Worm (Caenorhabditis elegans) whole organism, late embryonic: ENCODE results near the gene Y53F4B.62.

Source experiments
- K02D7.2 ChIP-seq: sonication (generic microtip); optimal IDR thresholded peaks from 2 replicates; lab custom pipeline; 2017; ENCODE audit warnings: mild to moderate bottlenecking, missing genetic modification characterization, missing compliant biosample characterization
- ahr-1 ChIP-seq: sonication (generic microtip); optimal IDR thresholded peaks from 2 replicates; lab custom pipeline; 2016; ENCODE audit warnings: missing genetic modification characterization, missing compliant biosample characterization
- ceh-19 ChIP-seq: fragments of 200-800 bp; sonication (Bioruptor generic); optimal IDR thresholded peaks from 2 replicates; lab custom pipeline; 2018; ENCODE audit warnings: mild to moderate bottlenecking, missing genetic modification characterization, missing compliant biosample characterization
- ceh-2 ChIP-seq: sonication (generic microtip); optimal IDR thresholded peaks from 2 replicates; lab custom pipeline; 2016; ENCODE audit warnings: missing genotype, missing genetic modification characterization, missing compliant biosample characterization
- ceh-22 ChIP-seq: sonication (generic microtip); optimal IDR thresholded peaks from 2 replicates; lab custom pipeline; 2017; ENCODE audit warnings: missing biosample characterization, missing genetic modification characterization
- ceh-24 ChIP-seq: sonication (generic microtip); optimal IDR thresholded peaks from 2 replicates; lab custom pipeline; 2016; ENCODE audit warnings: mild to moderate bottlenecking, missing genetic modification characterization, missing compliant biosample characterization
- ceh-31 ChIP-seq: sonication (generic microtip); optimal IDR thresholded peaks from 2 replicates; lab custom pipeline; 2016; ENCODE audit warnings: missing genetic modification characterization, missing compliant biosample characterization
- ceh-45 ChIP-seq: fragments of 200-800 bp; sonication (Bioruptor generic); IDR thresholded peaks from 2 replicates; pipeline ENCODE4 v1.3.6; 2022; ENCODE audit warnings: missing genetic modification reagents, missing genetic modification characterization, missing compliant biosample characterization
- ceh-6 ChIP-seq: fragments of 200-800 bp; sonication (Bioruptor generic); optimal IDR thresholded peaks from 2 replicates; lab custom pipeline; 2018; ENCODE audit warnings: mild to moderate bottlenecking, missing genetic modification characterization, missing compliant biosample characterization
- che-1 ChIP-seq: sonication (generic microtip); optimal IDR thresholded peaks from 2 replicates; lab custom pipeline; 2016; ENCODE audit warnings: mild to moderate bottlenecking, missing genetic modification characterization, missing compliant biosample characterization
- dmd-4 ChIP-seq: sonication (generic microtip); optimal IDR thresholded peaks from 2 replicates; lab custom pipeline; 2016; ENCODE audit warnings: borderline replicate concordance, missing genetic modification characterization, missing compliant biosample characterization
- dve-1 ChIP-seq: sonication (generic microtip); optimal IDR thresholded peaks from 2 replicates; lab custom pipeline; 2017; ENCODE audit warnings: antibody characterized with exemption, mild to moderate bottlenecking, missing genetic modification characterization, missing compliant biosample characterization
- elt-2 ChIP-seq: sonication (generic microtip); optimal IDR thresholded peaks from 2 replicates; lab custom pipeline; 2016; ENCODE audit warnings: missing genetic modification reagents, missing genetic modification characterization, missing compliant biosample characterization
- elt-4 ChIP-seq: sonication (generic microtip); optimal IDR thresholded peaks from 2 replicates; lab custom pipeline; 2016; ENCODE audit warnings: missing genetic modification characterization, missing compliant biosample characterization
- eyg-1 ChIP-seq: sonication (generic microtip); optimal IDR thresholded peaks from 2 replicates; lab custom pipeline; 2016; ENCODE audit warnings: missing genotype, missing genetic modification characterization, missing compliant biosample characterization
- fkh-10 ChIP-seq: fragments of 150-350 bp; optimal IDR thresholded peaks from 2 replicates; lab custom pipeline; 2014; ENCODE audit warnings: missing biosample characterization, missing genetic modification reagents, missing genetic modification characterization
- fkh-6 ChIP-seq: sonication (generic microtip); optimal IDR thresholded peaks from 2 replicates; lab custom pipeline; 2016; ENCODE audit warnings: missing genetic modification characterization, missing compliant biosample characterization
- gmeb-2 ChIP-seq: sonication (generic microtip); optimal IDR thresholded peaks from 2 replicates; lab custom pipeline; 2016; ENCODE audit warnings: missing genetic modification characterization, inconsistent platforms, missing compliant biosample characterization
- hlh-13 ChIP-seq: fragments of 200-800 bp; sonication (Bioruptor generic); optimal IDR thresholded peaks from 2 replicates; lab custom pipeline; 2018; ENCODE audit warnings: mild to moderate bottlenecking, missing genetic modification characterization, missing compliant biosample characterization
- hlh-30 ChIP-seq: sonication (generic microtip); optimal IDR thresholded peaks from 2 replicates; lab custom pipeline; 2017; ENCODE audit warnings: antibody characterized with exemption, missing genetic modification characterization, missing compliant biosample characterization; ENCODE audit not compliant: insufficient read depth
- hlh-8 ChIP-seq: sonication (generic microtip); optimal IDR thresholded peaks from 2 replicates; lab custom pipeline; 2016; ENCODE audit warnings: missing genotype, missing genetic modification characterization, missing compliant biosample characterization
- lin-11 ChIP-seq: fragments of 200-800 bp; sonication (Bioruptor generic); optimal IDR thresholded peaks from 2 replicates; lab custom pipeline; 2018; ENCODE audit warnings: mild to moderate bottlenecking, missing genetic modification characterization, missing compliant biosample characterization
- madf-2 ChIP-seq: sonication (generic microtip); optimal IDR thresholded peaks from 2 replicates; lab custom pipeline; 2017; ENCODE audit warnings: missing genetic modification characterization, missing compliant biosample characterization
- mec-3 ChIP-seq: sonication (generic microtip); optimal IDR thresholded peaks from 2 replicates; lab custom pipeline; 2016; ENCODE audit warnings: borderline replicate concordance, missing genetic modification characterization, missing compliant biosample characterization
- nfya-1 ChIP-seq: sonication (generic microtip); optimal IDR thresholded peaks from 2 replicates; lab custom pipeline; 2017; ENCODE audit warnings: missing genetic modification characterization, mild to moderate bottlenecking, missing compliant biosample characterization, antibody characterized with exemption, moderate library complexity
- nhr-11 ChIP-seq: fragments of 150-350 bp; optimal IDR thresholded peaks from 2 replicates; lab custom pipeline; 2014; ENCODE audit warnings: missing biosample characterization, missing genetic modification characterization
- nhr-232 ChIP-seq: sonication (generic microtip); optimal IDR thresholded peaks from 2 replicates; lab custom pipeline; 2016; ENCODE audit warnings: missing genetic modification characterization, missing compliant biosample characterization
- odd-2 ChIP-seq: sonication (generic microtip); optimal IDR thresholded peaks from 2 replicates; lab custom pipeline; 2017; ENCODE audit warnings: antibody characterized with exemption, mild to moderate bottlenecking, missing genetic modification characterization, missing compliant biosample characterization
- pag-3 ChIP-seq: sonication (generic microtip); optimal IDR thresholded peaks from 2 replicates; lab custom pipeline; 2016; ENCODE audit warnings: missing compliant biosample characterization, missing genetic modification characterization, borderline replicate concordance
- pat-9 ChIP-seq: fragments of 200-800 bp; sonication (Bioruptor generic); optimal IDR thresholded peaks from 2 replicates; lab custom pipeline; 2018; ENCODE audit warnings: mild to moderate bottlenecking, missing genetic modification characterization, moderate library complexity, missing compliant biosample characterization
- pax-1 ChIP-seq: fragments of 150-350 bp; optimal IDR thresholded peaks from 2 replicates; lab custom pipeline; 2014; ENCODE audit warnings: missing biosample characterization, missing genetic modification characterization
- pha-2 ChIP-seq: sonication (generic microtip); optimal IDR thresholded peaks from 2 replicates; lab custom pipeline; 2017; ENCODE audit warnings: mild to moderate bottlenecking, missing genetic modification characterization, missing compliant biosample characterization
- pha-4 ChIP-seq: fragments of 150-350 bp; optimal IDR thresholded peaks from 2 replicates; lab custom pipeline; 2018; ENCODE audit warnings: missing biosample characterization, missing genetic modification reagents, missing genetic modification characterization
- pqm-1 ChIP-seq: sonication (generic microtip); optimal IDR thresholded peaks from 2 replicates; lab custom pipeline; 2016; ENCODE audit warnings: missing genetic modification characterization, missing compliant biosample characterization
- pros-1 ChIP-seq: fragments of 150-350 bp; optimal IDR thresholded peaks from 2 replicates; lab custom pipeline; 2014; ENCODE audit warnings: missing biosample characterization, missing genetic modification reagents, missing genetic modification characterization
- ref-2 ChIP-seq: sonication (generic microtip); optimal IDR thresholded peaks from 2 replicates; lab custom pipeline; 2016; ENCODE audit warnings: missing genetic modification characterization, missing compliant biosample characterization
- rnt-1 ChIP-seq: sonication (generic microtip); optimal IDR thresholded peaks from 2 replicates; lab custom pipeline; 2016; ENCODE audit warnings: missing genetic modification characterization, missing compliant biosample characterization
- sdc-2 ChIP-seq: sonication (generic microtip); optimal IDR thresholded peaks from 2 replicates; lab custom pipeline; 2016; ENCODE audit warnings: missing genotype, missing genetic modification characterization, missing compliant biosample characterization
- sox-2 ChIP-seq: fragments of 200-800 bp; sonication (Bioruptor generic); IDR thresholded peaks from 2 replicates; pipeline ENCODE4 v1.3.6; 2022; ENCODE audit warnings: missing genetic modification reagents, missing genetic modification characterization, missing compliant biosample characterization
- tbx-7 ChIP-seq: sonication (generic microtip); optimal IDR thresholded peaks from 2 replicates; lab custom pipeline; 2016; ENCODE audit warnings: missing genotype, missing genetic modification characterization, missing compliant biosample characterization
- unc-3 ChIP-seq, 2 experiments: fragments of 200-800 bp in 1 of 2; sonication (Bioruptor generic) in 1 of 2; sonication (generic microtip) in 1 of 2; conservative IDR thresholded peaks in 1 of 2; optimal IDR thresholded peaks in 1 of 2; 2 replicates each; pipeline versions ENCODE4 v1.3.6 to Lab custom; 2016 to 2022; ENCODE audit warnings: missing compliant biosample characterization in 2 of 2, missing genetic modification characterization in 2 of 2, missing genetic modification reagents in 1 of 2
- unc-42 ChIP-seq: sonication (generic microtip); optimal IDR thresholded peaks from 2 replicates; lab custom pipeline; 2016; ENCODE audit warnings: missing genotype, missing genetic modification characterization, missing compliant biosample characterization
- unc-55 ChIP-seq: sonication (generic microtip); optimal IDR thresholded peaks from 2 replicates; lab custom pipeline; 2017; ENCODE audit warnings: missing biosample characterization, missing genetic modification reagents, missing genetic modification characterization
- unc-86 ChIP-seq: sonication (generic microtip); optimal IDR thresholded peaks from 2 replicates; lab custom pipeline; 2016; ENCODE audit warnings: missing genetic modification characterization, missing compliant biosample characterization
- zip-5 ChIP-seq: sonication (generic microtip); optimal IDR thresholded peaks from 2 replicates; lab custom pipeline; 2016; ENCODE audit warnings: missing genetic modification characterization, missing compliant biosample characterization
- ztf-16 ChIP-seq: sonication (generic microtip); optimal IDR thresholded peaks from 2 replicates; lab custom pipeline; 2017; ENCODE audit warnings: missing genetic modification characterization, missing compliant biosample characterization

Y53F4B.62 gene

ce11 chrII:15165681-15166235, 35.3 kb upstream of the Y53F4B.62 start, which contains the start of gene gst-27 (continued):
- TF ChIP-seq pqm-1 (tag; lab: Kevin White, UChicago) (peak; percentile 72), fkh-10 (GFP tag; lab: Kevin White, UChicago) (peak; percentile 49), ref-2 (peak; percentile 81), ceh-19 (peak; percentile 86), madf-2 (tag; lab: Kevin White, UChicago) (peak; percentile 72), tbx-7 (tag; lab: Kevin White, UChicago) (peak; percentile 49), fkh-6 (tag; lab: Kevin White, UChicago) (peak; percentile 79), hlh-8 (peak; percentile 68), elt-2 (tag; lab: Kevin White, UChicago) (peak; percentile 84), ztf-16 (tag; lab: Kevin White, UChicago) (peak; percentile 86), K02D7.2 (peak; percentile 69), rnt-1 (tag; lab: Kevin White, UChicago) (peak; percentile 82), zip-5 (tag; lab: Kevin White, UChicago) (peak; percentile 53), dve-1 (peak; percentile 86), pros-1 (tag; lab: Kevin White, UChicago) (peak; percentile 57), odd-2 (tag; lab: Kevin White, UChicago) (peak; percentile 50), nhr-11 (no peak), pat-9 (tag; lab: Kevin White, UChicago) (peak; percentile 81), dmd-4 (tag; lab: Kevin White, UChicago) (peak; percentile 53), pha-4 (no peak), elt-4 (no peak), sox-2 (peak; percentile 74), che-1 (peak; percentile 82), ceh-31 (tag; lab: Kevin White, UChicago) (peak; percentile 73), pag-3 (peak; percentile 34), ahr-1 (tag; lab: Kevin White, UChicago) (peak; percentile 63), ceh-45 (GFP tag; lab: Robert Waterston, UW) (peak; percentile 68), sdc-2 (tag; lab: Kevin White, UChicago) (peak; percentile 74), unc-86 (peak; percentile 69), ceh-24 (tag; lab: Kevin White, UChicago) (peak; percentile 55), hlh-13 (GFP tag; lab: Kevin White, UChicago) (peak; percentile 69), lin-11 (tag; lab: Kevin White, UChicago) (peak; percentile 77), mec-3 (tag; lab: Kevin White, UChicago) (no peak), ceh-6 (GFP tag; lab: Kevin White, UChicago) (peak; percentile 85), gmeb-2 (peak; percentile 76), eyg-1 (tag; lab: Kevin White, UChicago) (peak; percentile 2), unc-55 (peak; percentile 18), unc-42 (tag; lab: Kevin White, UChicago) (peak; percentile 59), nhr-232 (tag; lab: Kevin White, UChicago) (peak; percentile 74), unc-3 (GFP tag; conservative IDR thresholded peaks at IDR 0.05; lab: Robert Waterston, UW) (peak; percentile 52; the same call in 1 of the 2 replicates), unc-3 (tag; optimal IDR thresholded peaks at IDR 0.05; lab: Kevin White, UChicago) (peak; percentile 24), pha-2 (tag; lab: Kevin White, UChicago) (peak; percentile 54), ceh-2 (tag; lab: Kevin White, UChicago) (peak; percentile 48), hlh-30 (tag; lab: Kevin White, UChicago) (peak; percentile 52), pax-1 (tag; lab: Kevin White, UChicago) (no peak), nfya-1 (peak; percentile 87), ceh-22 (tag; lab: Kevin White, UChicago) (peak; percentile 23)
- TF ChIP-seq, all 69 proteins: peak for 62
